Worm (Caenorhabditis elegans) whole organism, mixed stage, embryonic: ENCODE measurements around the gene C08B11.9.

ENCODE experiments used
- M03D4.4 ChIP-seq: sonication (generic microtip); optimal IDR thresholded peaks from 2 replicates; lab custom pipeline; 2017; ENCODE audit warnings: mild to moderate bottlenecking, missing genetic modification characterization, missing compliant biosample characterization
- bed-3 ChIP-seq: fragments of 200-800 bp; sonication (Bioruptor generic); optimal IDR thresholded peaks from 3 replicates; lab custom pipeline; 2018; ENCODE audit warnings: mild to moderate bottlenecking, missing genetic modification characterization, moderate library complexity, missing compliant biosample characterization
- blmp-1 ChIP-seq: fragments of 150-350 bp; optimal IDR thresholded peaks from 2 replicates; lab custom pipeline; 2014; ENCODE audit warnings: missing biosample characterization, missing genetic modification characterization
- ceh-43 ChIP-seq: fragments of 200-800 bp; sonication (Bioruptor generic); optimal IDR thresholded peaks from 2 replicates; lab custom pipeline; 2018; ENCODE audit warnings: mild to moderate bottlenecking, missing genetic modification characterization, moderate library complexity, missing compliant biosample characterization
- ceh-83 ChIP-seq: fragments of 200-800 bp; sonication (Bioruptor generic); optimal IDR thresholded peaks from 2 replicates; lab custom pipeline; 2018; ENCODE audit warnings: mild to moderate bottlenecking, missing genetic modification characterization, missing compliant biosample characterization
- cnd-1 ChIP-seq: fragments of 200-800 bp; sonication (Bioruptor generic); optimal IDR thresholded peaks from 2 replicates; lab custom pipeline; 2018; ENCODE audit warnings: mild to moderate bottlenecking, missing genetic modification characterization, missing compliant biosample characterization
- drap-1 ChIP-seq: fragments of 200-800 bp; sonication (Bioruptor generic); optimal IDR thresholded peaks from 3 replicates; lab custom pipeline; 2018; ENCODE audit warnings: mild to moderate bottlenecking, missing genetic modification characterization, missing compliant biosample characterization
- elt-1 ChIP-seq: sonication (generic microtip); optimal IDR thresholded peaks from 2 replicates; lab custom pipeline; 2017; ENCODE audit warnings: missing genetic modification characterization, mild to moderate bottlenecking, missing compliant biosample characterization, antibody characterized with exemption, moderate library complexity, borderline replicate concordance; ENCODE audit not compliant: insufficient read depth
- elt-3 ChIP-seq: fragments of 150-350 bp; optimal IDR thresholded peaks from 2 replicates; lab custom pipeline; 2014; ENCODE audit warnings: missing biosample characterization, missing genetic modification characterization
- flh-1 ChIP-seq: fragments of 200-800 bp; sonication (Bioruptor generic); optimal IDR thresholded peaks from 2 replicates; lab custom pipeline; 2018; ENCODE audit warnings: mild to moderate bottlenecking, missing genetic modification characterization, moderate library complexity, missing compliant biosample characterization
- ham-2 ChIP-seq: fragments of 200-800 bp; sonication (Bioruptor generic); optimal IDR thresholded peaks from 2 replicates; lab custom pipeline; 2018; ENCODE audit warnings: mild to moderate bottlenecking, missing genetic modification characterization, missing compliant biosample characterization
- hlh-1 ChIP-seq: fragments of 150-350 bp; optimal IDR thresholded peaks from 2 replicates; lab custom pipeline; 2014; ENCODE audit warnings: missing biosample characterization, missing genetic modification reagents, missing genetic modification characterization
- lin-13 ChIP-seq: fragments of 150-350 bp; optimal IDR thresholded peaks from 2 replicates; lab custom pipeline; 2014; ENCODE audit warnings: missing biosample characterization, missing genetic modification characterization
- lin-32 ChIP-seq: fragments of 200-800 bp; sonication (Bioruptor generic); optimal IDR thresholded peaks from 2 replicates; lab custom pipeline; 2018; ENCODE audit warnings: mild to moderate bottlenecking, missing genetic modification characterization, missing compliant biosample characterization
- lsy-2 ChIP-seq: fragments of 150-350 bp; optimal IDR thresholded peaks from 2 replicates; lab custom pipeline; 2014; ENCODE audit warnings: missing biosample characterization, missing genetic modification characterization
- mep-1 ChIP-seq: fragments of 150-350 bp; optimal IDR thresholded peaks from 2 replicates; lab custom pipeline; 2017; ENCODE audit warnings: missing biosample characterization, missing genetic modification reagents, missing genetic modification characterization, inconsistent platforms
- mls-2 ChIP-seq: sonication (generic microtip); optimal IDR thresholded peaks from 2 replicates; lab custom pipeline; 2016; ENCODE audit warnings: mild to moderate bottlenecking, missing genetic modification characterization, moderate library complexity, missing compliant biosample characterization
- nhr-12 ChIP-seq: fragments of 150-350 bp; optimal IDR thresholded peaks from 2 replicates; lab custom pipeline; 2014; ENCODE audit warnings: missing biosample characterization, missing genetic modification characterization
- nhr-237 ChIP-seq: fragments of 150-350 bp; optimal IDR thresholded peaks from 2 replicates; lab custom pipeline; 2014; ENCODE audit warnings: missing biosample characterization, missing genetic modification characterization
- nhr-28 ChIP-seq: fragments of 150-350 bp; optimal IDR thresholded peaks from 2 replicates; lab custom pipeline; 2014; ENCODE audit warnings: missing biosample characterization, missing genetic modification characterization
- nhr-76 ChIP-seq: sonication (generic microtip); optimal IDR thresholded peaks from 2 replicates; lab custom pipeline; 2017; ENCODE audit warnings: missing biosample characterization, missing genetic modification characterization
- pha-4 ChIP-seq: fragments of 150-350 bp; optimal IDR thresholded peaks from 2 replicates; lab custom pipeline; 2018; ENCODE audit warnings: missing biosample characterization, missing genetic modification reagents, missing genetic modification characterization
- sem-2 ChIP-seq: fragments of 200-800 bp; sonication (Bioruptor generic); optimal IDR thresholded peaks from 2 replicates; lab custom pipeline; 2018; ENCODE audit warnings: mild to moderate bottlenecking, missing genetic modification characterization, missing compliant biosample characterization
- snpc-4 ChIP-seq: fragments of 150-350 bp; optimal IDR thresholded peaks from 2 replicates; lab custom pipeline; 2014; ENCODE audit warnings: missing biosample characterization, missing genetic modification characterization
- sptf-1 ChIP-seq: sonication (generic microtip); optimal IDR thresholded peaks from 2 replicates; lab custom pipeline; 2017; ENCODE audit warnings: mild to moderate bottlenecking, missing genetic modification characterization, moderate library complexity, missing compliant biosample characterization
- tbx-8 ChIP-seq: fragments of 200-800 bp; sonication (Bioruptor generic); optimal IDR thresholded peaks from 2 replicates; lab custom pipeline; 2018; ENCODE audit warnings: mild to moderate bottlenecking, missing genetic modification characterization, moderate library complexity, missing compliant biosample characterization
- unc-120 ChIP-seq: sonication (generic microtip); optimal IDR thresholded peaks from 2 replicates; lab custom pipeline; 2017; ENCODE audit warnings: missing genetic modification characterization, missing compliant biosample characterization; ENCODE audit not compliant: poor library complexity, severe bottlenecking
- unc-39 ChIP-seq: fragments of 150-350 bp; optimal IDR thresholded peaks from 2 replicates; lab custom pipeline; 2014; ENCODE audit warnings: missing biosample characterization, missing genetic modification characterization
- unc-62 ChIP-seq: fragments of 150-350 bp; optimal IDR thresholded peaks from 2 replicates; lab custom pipeline; 2014; ENCODE audit warnings: missing biosample characterization, missing genetic modification reagents, missing genetic modification characterization
- zip-8 ChIP-seq: fragments of 150-350 bp; optimal IDR thresholded peaks from 2 replicates; lab custom pipeline; 2014; ENCODE audit warnings: missing biosample characterization, missing genetic modification characterization
- ztf-11 ChIP-seq: fragments of 150-350 bp; optimal IDR thresholded peaks from 2 replicates; lab custom pipeline; 2014; ENCODE audit warnings: missing biosample characterization, missing genetic modification characterization

The C08B11.9 gene

DNA sequence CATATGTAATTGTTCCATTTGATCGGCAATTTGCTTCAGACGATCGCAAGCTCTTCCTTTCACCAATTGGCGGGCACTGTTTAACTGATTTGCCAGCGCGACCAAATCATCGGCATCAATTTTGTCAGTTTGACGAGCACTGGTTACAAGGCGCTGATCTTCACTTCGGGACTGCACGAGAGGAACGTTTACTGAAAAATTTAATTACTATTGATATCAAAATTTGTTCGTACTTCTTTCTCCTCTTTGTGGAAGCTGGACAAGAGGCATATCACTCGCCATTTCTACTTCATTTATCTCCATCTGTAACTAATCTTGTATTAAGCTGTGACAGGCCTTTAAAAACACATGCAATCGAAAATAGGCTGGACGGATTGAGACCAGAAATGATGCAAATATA is at the start of gene C08B11.9:
C08B11.9 (minus strand) TSS at position 307 of the 400 bp plus-strand sequence.
- no peak for TF ChIP-seq nhr-28 (tag; lab: Kevin White, UChicago)

DNA sequence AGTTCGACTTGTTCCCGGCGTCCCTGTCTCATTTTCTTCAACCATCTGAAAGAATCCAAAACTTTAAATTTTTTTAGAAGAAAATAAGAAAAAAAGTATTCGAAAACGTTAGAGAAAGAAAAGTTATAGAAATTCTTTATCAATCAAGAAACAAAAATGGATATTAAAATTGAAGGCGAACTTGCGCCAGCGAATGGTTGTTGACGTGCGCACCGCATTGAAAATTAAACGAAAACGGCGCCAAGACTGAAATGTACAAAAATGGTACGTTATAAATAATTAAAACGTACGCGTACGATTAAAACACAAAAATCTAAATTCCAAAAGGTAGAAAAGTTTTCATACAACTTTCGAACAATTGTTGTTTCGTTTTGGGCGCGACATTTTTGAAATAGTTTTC is 48.8 kb upstream of the C08B11.9 start, which contains the start of gene K02C4.3:
K02C4.3 (minus strand) TSS at position 51 of the 400 bp plus-strand sequence.
- TF ChIP-seq mep-1 (tag; lab: Kevin White, UChicago) (peak; percentile 60), ztf-11 (no peak), lin-13 (no peak), blmp-1 (tag; lab: Kevin White, UChicago) (no peak), bed-3 (no peak), nhr-237 (tag; lab: Kevin White, UChicago) (no peak), lsy-2 (peak; percentile 63), cnd-1 (no peak), sptf-1 (no peak), snpc-4 (tag; lab: Kevin White, UChicago) (no peak), unc-39 (tag; lab: Kevin White, UChicago) (no peak), ceh-83 (GFP tag; lab: Kevin White, UChicago) (no peak), ham-2 (GFP tag; lab: Kevin White, UChicago) (no peak)
- TF ChIP-seq, all 35 proteins: peak for 2

DNA sequence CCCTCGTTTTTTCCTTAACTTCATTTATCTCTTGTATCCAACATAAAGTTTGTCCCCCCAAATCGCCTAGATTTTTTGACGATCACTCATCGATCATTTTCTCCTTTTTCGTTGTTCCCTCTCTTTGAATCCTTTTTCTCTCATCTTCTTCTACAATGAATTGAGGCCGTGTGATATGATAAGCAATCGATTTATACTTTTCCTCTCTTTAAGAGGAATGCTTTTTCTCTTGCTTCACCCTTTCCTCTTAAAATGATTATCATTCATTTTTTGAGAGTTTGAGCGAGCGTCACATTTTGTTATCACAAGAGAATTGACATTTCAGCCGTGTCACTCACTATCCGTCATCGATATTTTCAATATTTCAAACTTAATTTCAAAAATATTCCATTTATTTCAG is 40.1 kb upstream of the C08B11.9 start, which contains the start of gene K02C4.5:
K02C4.5 (plus strand) TSS at position 395 of the 400 bp plus-strand sequence.
- no peak for TF ChIP-seq pha-4 (tag; lab: Kevin White, UChicago)
- TF ChIP-seq nhr-12 (tag; lab: Kevin White, UChicago) = no peak
- TF ChIP-seq lin-32 = no peak
- TF ChIP-seq unc-62 (GFP tag; lab: Kevin White, UChicago) = no peak
- no peak for TF ChIP-seq blmp-1 (tag; lab: Kevin White, UChicago)
- TF ChIP-seq ham-2 (GFP tag; lab: Kevin White, UChicago) = no peak
- no peak for TF ChIP-seq nhr-76 (tag; lab: Kevin White, UChicago)
- TF ChIP-seq ceh-83 (GFP tag; lab: Kevin White, UChicago) = no peak
- no peak for TF ChIP-seq lsy-2
- no peak for TF ChIP-seq unc-39 (tag; lab: Kevin White, UChicago)
- no peak for TF ChIP-seq M03D4.4 (tag; lab: Kevin White, UChicago)
- TF ChIP-seq, all 35 proteins: peak for 0

DNA sequence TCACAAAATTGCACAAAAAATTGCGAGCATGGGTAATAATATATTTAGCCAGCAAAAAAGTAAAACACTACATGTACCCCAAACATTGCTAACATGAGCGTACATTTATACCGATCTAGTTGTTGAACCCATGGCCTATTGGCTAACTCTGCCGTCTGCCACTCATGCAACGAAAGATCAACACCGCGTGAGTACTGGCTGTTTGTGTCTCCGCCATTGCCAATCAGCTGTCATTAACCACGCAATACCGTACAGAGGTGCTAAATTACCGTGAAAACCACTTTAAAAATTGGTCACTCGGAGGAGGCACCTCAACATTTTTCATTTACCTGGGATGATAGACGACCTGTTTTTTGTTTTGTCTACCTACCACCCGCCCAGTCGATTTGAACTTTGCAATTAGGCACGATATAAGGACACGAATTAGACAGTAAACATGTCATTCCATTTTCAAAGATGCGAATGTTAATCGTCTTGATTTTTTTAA is 37.4 kb upstream of the C08B11.9 start, which contains the start of gene K02C4.2:
K02C4.2 (plus strand) TSS at position 437 of the 487 bp plus-strand sequence.
- no peak for TF ChIP-seq lsy-2
- peak; percentile 76 for TF ChIP-seq lin-32
- no peak for TF ChIP-seq elt-3
- peak; percentile 81 for TF ChIP-seq mls-2 (tag; lab: Kevin White, UChicago)
- peak; percentile 79 for TF ChIP-seq M03D4.4 (tag; lab: Kevin White, UChicago)
- TF ChIP-seq unc-39 (tag; lab: Kevin White, UChicago) = no peak
- TF ChIP-seq hlh-1 (tag; lab: Kevin White, UChicago) = peak; percentile 8
- peak; percentile 59 for TF ChIP-seq tbx-8 (GFP tag; lab: Kevin White, UChicago)
- TF ChIP-seq unc-120 (tag; lab: Kevin White, UChicago) = peak; percentile 20
- no peak for TF ChIP-seq sptf-1
- TF ChIP-seq lin-13 = peak; percentile 20
- TF ChIP-seq pha-4 (tag; lab: Kevin White, UChicago) = peak; percentile 55
- TF ChIP-seq zip-8 = peak; percentile 23
- TF ChIP-seq ceh-43 (GFP tag; lab: Kevin White, UChicago) = peak; percentile 63
- TF ChIP-seq unc-62 (GFP tag; lab: Kevin White, UChicago) = peak; percentile 22
- TF ChIP-seq bed-3 = peak; percentile 12
- TF ChIP-seq sem-2 (GFP tag; lab: Kevin White, UChicago) = peak; percentile 76
- peak; percentile 73 for TF ChIP-seq ham-2 (GFP tag; lab: Kevin White, UChicago)
- TF ChIP-seq mep-1 (tag; lab: Kevin White, UChicago) = peak; percentile 12
- TF ChIP-seq flh-1 (GFP tag; lab: Kevin White, UChicago) = peak; percentile 59
- TF ChIP-seq ceh-83 (GFP tag; lab: Kevin White, UChicago) = peak; percentile 89
- peak; percentile 86 for TF ChIP-seq cnd-1
- peak; percentile 86 for TF ChIP-seq drap-1 (GFP tag; lab: Kevin White, UChicago)
- TF ChIP-seq elt-1 (tag; lab: Kevin White, UChicago) = no peak
- TF ChIP-seq blmp-1 (tag; lab: Kevin White, UChicago) = no peak
